Worm (Caenorhabditis elegans) whole organism, late embryonic: ENCODE measurements around the gene emc-1.
"Not testable (repeated sequence)": the region's sequence is repeated elsewhere in the genome, so short reads cannot be mapped to it uniquely, and the experiment has no call there.

ENCODE experiments used
- C38D4.7 ChIP-seq: fragments of 200-800 bp; sonication (Bioruptor generic); optimal IDR thresholded peaks from 2 replicates; lab custom pipeline; 2018; ENCODE audit warnings: mild to moderate bottlenecking, missing genetic modification characterization, moderate library complexity, missing compliant biosample characterization
- T23F11.4 ChIP-seq: fragments of 200-800 bp; sonication (Bioruptor generic); optimal IDR thresholded peaks from 2 replicates; lab custom pipeline; 2018; ENCODE audit warnings: mild to moderate bottlenecking, missing genetic modification characterization, missing compliant biosample characterization
- Y22D7AL.16 ChIP-seq: sonication (generic microtip); optimal IDR thresholded peaks from 2 replicates; lab custom pipeline; 2016; ENCODE audit warnings: missing genetic modification characterization, missing compliant biosample characterization
- ceh-2 ChIP-seq: sonication (generic microtip); optimal IDR thresholded peaks from 2 replicates; lab custom pipeline; 2016; ENCODE audit warnings: missing genotype, missing genetic modification characterization, missing compliant biosample characterization
- ceh-22 ChIP-seq: sonication (generic microtip); optimal IDR thresholded peaks from 2 replicates; lab custom pipeline; 2017; ENCODE audit warnings: missing biosample characterization, missing genetic modification characterization
- ceh-24 ChIP-seq: sonication (generic microtip); optimal IDR thresholded peaks from 2 replicates; lab custom pipeline; 2016; ENCODE audit warnings: mild to moderate bottlenecking, missing genetic modification characterization, missing compliant biosample characterization
- ceh-30 ChIP-seq: fragments of 150-350 bp; optimal IDR thresholded peaks from 2 replicates; lab custom pipeline; 2014; ENCODE audit warnings: missing biosample characterization, missing genetic modification characterization
- ceh-31 ChIP-seq: sonication (generic microtip); optimal IDR thresholded peaks from 2 replicates; lab custom pipeline; 2016; ENCODE audit warnings: missing genetic modification characterization, missing compliant biosample characterization
- ceh-34 ChIP-seq: sonication (generic microtip); optimal IDR thresholded peaks from 2 replicates; lab custom pipeline; 2016; ENCODE audit warnings: mild to moderate bottlenecking, missing genetic modification characterization, missing compliant biosample characterization
- ceh-45 ChIP-seq: fragments of 200-800 bp; sonication (Bioruptor generic); IDR thresholded peaks from 2 replicates; pipeline ENCODE4 v1.3.6; 2022; ENCODE audit warnings: missing genetic modification reagents, missing genetic modification characterization, missing compliant biosample characterization
- ceh-6 ChIP-seq: fragments of 200-800 bp; sonication (Bioruptor generic); optimal IDR thresholded peaks from 2 replicates; lab custom pipeline; 2018; ENCODE audit warnings: mild to moderate bottlenecking, missing genetic modification characterization, missing compliant biosample characterization
- ceh-9 ChIP-seq: sonication (generic microtip); optimal IDR thresholded peaks from 2 replicates; lab custom pipeline; 2016; ENCODE audit warnings: mild to moderate bottlenecking, missing genetic modification characterization, inconsistent platforms, missing compliant biosample characterization
- che-1 ChIP-seq: sonication (generic microtip); optimal IDR thresholded peaks from 2 replicates; lab custom pipeline; 2016; ENCODE audit warnings: mild to moderate bottlenecking, missing genetic modification characterization, missing compliant biosample characterization
- dve-1 ChIP-seq: sonication (generic microtip); optimal IDR thresholded peaks from 2 replicates; lab custom pipeline; 2017; ENCODE audit warnings: antibody characterized with exemption, mild to moderate bottlenecking, missing genetic modification characterization, missing compliant biosample characterization
- elt-2 ChIP-seq: sonication (generic microtip); optimal IDR thresholded peaks from 2 replicates; lab custom pipeline; 2016; ENCODE audit warnings: missing genetic modification reagents, missing genetic modification characterization, missing compliant biosample characterization
- fax-1 ChIP-seq: sonication (generic microtip); optimal IDR thresholded peaks from 2 replicates; lab custom pipeline; 2016; ENCODE audit warnings: missing genotype, missing genetic modification characterization, missing compliant biosample characterization
- hlh-30 ChIP-seq: sonication (generic microtip); optimal IDR thresholded peaks from 2 replicates; lab custom pipeline; 2017; ENCODE audit warnings: antibody characterized with exemption, missing genetic modification characterization, missing compliant biosample characterization; ENCODE audit not compliant: insufficient read depth
- lim-6 ChIP-seq: sonication (generic microtip); optimal IDR thresholded peaks from 2 replicates; lab custom pipeline; 2016; ENCODE audit warnings: missing genetic modification characterization, missing compliant biosample characterization
- mec-3 ChIP-seq: sonication (generic microtip); optimal IDR thresholded peaks from 2 replicates; lab custom pipeline; 2016; ENCODE audit warnings: borderline replicate concordance, missing genetic modification characterization, missing compliant biosample characterization
- nfya-1 ChIP-seq: sonication (generic microtip); optimal IDR thresholded peaks from 2 replicates; lab custom pipeline; 2017; ENCODE audit warnings: missing genetic modification characterization, mild to moderate bottlenecking, missing compliant biosample characterization, antibody characterized with exemption, moderate library complexity
- npax-4 ChIP-seq: sonication (generic microtip); optimal IDR thresholded peaks from 2 replicates; lab custom pipeline; 2016; ENCODE audit warnings: missing genetic modification characterization, missing compliant biosample characterization
- odd-2 ChIP-seq: sonication (generic microtip); optimal IDR thresholded peaks from 2 replicates; lab custom pipeline; 2017; ENCODE audit warnings: antibody characterized with exemption, mild to moderate bottlenecking, missing genetic modification characterization, missing compliant biosample characterization
- pag-3 ChIP-seq: sonication (generic microtip); optimal IDR thresholded peaks from 2 replicates; lab custom pipeline; 2016; ENCODE audit warnings: missing compliant biosample characterization, missing genetic modification characterization, borderline replicate concordance
- pax-1 ChIP-seq: fragments of 150-350 bp; optimal IDR thresholded peaks from 2 replicates; lab custom pipeline; 2014; ENCODE audit warnings: missing biosample characterization, missing genetic modification characterization
- pha-4 ChIP-seq: fragments of 150-350 bp; optimal IDR thresholded peaks from 2 replicates; lab custom pipeline; 2018; ENCODE audit warnings: missing biosample characterization, missing genetic modification reagents, missing genetic modification characterization
- pqm-1 ChIP-seq: sonication (generic microtip); optimal IDR thresholded peaks from 2 replicates; lab custom pipeline; 2016; ENCODE audit warnings: missing genetic modification characterization, missing compliant biosample characterization
- syd-9 ChIP-seq: sonication (generic microtip); optimal IDR thresholded peaks from 2 replicates; lab custom pipeline; 2016; ENCODE audit warnings: mild to moderate bottlenecking, missing genetic modification characterization, moderate library complexity, missing compliant biosample characterization
- ttx-3 ChIP-seq: sonication (generic microtip); optimal IDR thresholded peaks from 2 replicates; lab custom pipeline; 2016; ENCODE audit warnings: missing genetic modification reagents, missing genetic modification characterization, missing compliant biosample characterization
- unc-3 ChIP-seq, 2 experiments: fragments of 200-800 bp in 1 of 2; sonication (Bioruptor generic) in 1 of 2; sonication (generic microtip) in 1 of 2; conservative IDR thresholded peaks in 1 of 2; optimal IDR thresholded peaks in 1 of 2; 2 replicates each; pipeline versions ENCODE4 v1.3.6 to Lab custom; 2016 to 2022; ENCODE audit warnings: missing compliant biosample characterization in 2 of 2, missing genetic modification characterization in 2 of 2, missing genetic modification reagents in 1 of 2
- unc-42 ChIP-seq: sonication (generic microtip); optimal IDR thresholded peaks from 2 replicates; lab custom pipeline; 2016; ENCODE audit warnings: missing genotype, missing genetic modification characterization, missing compliant biosample characterization

emc-1 gene

DNA sequence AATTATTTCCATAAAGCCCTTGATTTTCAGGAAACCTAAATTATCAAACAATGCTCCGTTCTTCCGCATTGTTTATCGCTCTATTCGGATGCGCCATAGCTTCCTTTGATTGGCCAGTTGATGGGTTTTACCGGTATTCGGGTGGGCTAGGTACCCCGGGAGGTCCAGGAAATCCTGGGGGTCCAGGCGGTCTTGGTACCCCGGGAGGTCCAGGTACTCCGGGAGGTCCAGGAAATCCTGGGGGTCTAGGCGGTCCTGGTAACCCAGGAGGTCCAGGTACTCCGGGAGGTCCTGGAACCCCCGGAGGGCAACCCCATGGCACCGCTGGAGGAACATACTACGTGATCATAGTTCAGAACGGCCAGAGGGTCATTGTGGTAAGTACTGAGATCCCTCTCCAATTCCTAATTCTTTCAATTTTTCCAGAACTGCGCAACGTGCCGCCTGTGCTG is 29.6 kb downstream of the emc-1 start, which contains the start of gene H17B01.2:
Gene H17B01.2 (plus strand): TSS at position 51 of the 452 bp plus-strand sequence.
- TF ChIP-seq fax-1 (tag; lab: Kevin White, UChicago) (no peak), pha-4 (tag; lab: Kevin White, UChicago) (no peak), che-1 (no peak)

DNA sequence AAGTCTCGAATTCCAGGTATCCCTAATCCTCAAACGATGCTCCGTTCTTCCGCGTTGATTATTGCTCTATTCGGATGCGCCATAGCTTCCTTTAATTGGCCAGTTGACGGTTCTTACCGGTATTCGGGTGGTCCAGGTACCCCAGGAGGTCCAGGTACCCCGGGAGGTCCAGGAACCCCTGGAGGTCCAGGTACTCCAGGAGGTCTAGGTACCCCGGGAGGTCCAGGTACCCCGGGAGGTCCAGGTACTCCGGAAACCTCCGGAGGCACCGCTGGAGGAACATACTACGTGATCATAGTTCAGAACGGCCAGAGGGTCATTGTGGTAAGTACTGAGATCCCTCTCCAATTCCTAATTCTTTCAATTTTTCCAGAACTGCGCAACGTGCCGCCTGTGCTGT is 32.4 kb downstream of the emc-1 start, which contains the start of gene Y51H7C.1:
Gene Y51H7C.1 (plus strand): TSS at position 17 of the 400 bp plus-strand sequence.
- not testable (repeated sequence) for TF ChIP-seq ceh-31 (tag; lab: Kevin White, UChicago); Y22D7AL.16 (tag; lab: Kevin White, UChicago); ceh-6 (GFP tag; lab: Kevin White, UChicago)

DNA sequence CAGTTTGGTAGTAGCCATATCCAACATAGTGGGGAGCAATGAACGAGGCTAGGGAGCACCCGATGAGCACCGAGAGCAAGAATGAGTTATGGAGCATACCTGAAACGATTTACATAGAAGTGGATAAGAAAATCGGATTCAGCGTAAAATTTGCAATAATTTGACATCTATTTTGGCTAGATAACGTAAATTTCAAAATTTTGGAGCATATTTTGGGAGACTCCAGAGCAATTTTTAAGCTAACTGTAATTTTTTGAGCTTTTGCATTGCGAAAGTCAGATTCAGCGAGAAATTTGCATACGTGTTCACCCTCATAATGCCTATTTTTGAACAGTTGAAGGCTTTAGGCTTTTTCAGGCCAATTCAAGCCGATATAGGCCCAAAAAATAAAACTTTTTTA is 33.7 kb downstream of the emc-1 start, which contains the start of gene Y51H7C.13:
Gene Y51H7C.13 (minus strand): TSS at position 101 of the 400 bp plus-strand sequence.
- no peak for TF ChIP-seq pag-3
- TF ChIP-seq unc-42 (tag; lab: Kevin White, UChicago), result no peak
- no peak for TF ChIP-seq ceh-22 (tag; lab: Kevin White, UChicago)
- TF ChIP-seq ceh-30 (tag; lab: Kevin White, UChicago), result no peak
- no peak for TF ChIP-seq elt-2 (tag; lab: Kevin White, UChicago)
- no peak for TF ChIP-seq hlh-30 (tag; lab: Kevin White, UChicago)

DNA sequence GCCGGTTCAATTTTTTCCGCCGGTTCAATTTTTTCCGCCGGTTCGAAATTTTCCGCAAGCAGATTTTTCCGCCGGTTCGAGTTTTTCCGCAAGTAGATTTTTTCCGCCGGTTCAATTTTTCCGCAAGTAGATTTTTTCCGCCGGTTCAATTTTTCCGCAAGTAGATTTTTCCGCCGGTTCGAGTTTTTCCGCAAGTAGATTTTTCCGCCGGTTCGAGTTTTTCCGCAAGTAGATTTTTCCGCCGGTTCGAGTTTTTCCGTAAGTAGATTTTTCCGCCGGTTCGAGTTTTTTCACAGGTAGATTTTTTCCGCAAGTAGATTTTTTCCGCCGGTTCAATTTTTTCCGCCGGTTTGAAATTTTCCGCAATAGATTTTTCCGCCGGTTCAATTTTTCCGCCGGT is 45.8 kb downstream of the emc-1 start:
- peak; percentile 54; the same call in 1 of the 2 replicates for TF ChIP-seq ceh-45
- TF ChIP-seq, all 69 proteins: peak for 1; not testable (repeated sequence) for 68

DNA sequence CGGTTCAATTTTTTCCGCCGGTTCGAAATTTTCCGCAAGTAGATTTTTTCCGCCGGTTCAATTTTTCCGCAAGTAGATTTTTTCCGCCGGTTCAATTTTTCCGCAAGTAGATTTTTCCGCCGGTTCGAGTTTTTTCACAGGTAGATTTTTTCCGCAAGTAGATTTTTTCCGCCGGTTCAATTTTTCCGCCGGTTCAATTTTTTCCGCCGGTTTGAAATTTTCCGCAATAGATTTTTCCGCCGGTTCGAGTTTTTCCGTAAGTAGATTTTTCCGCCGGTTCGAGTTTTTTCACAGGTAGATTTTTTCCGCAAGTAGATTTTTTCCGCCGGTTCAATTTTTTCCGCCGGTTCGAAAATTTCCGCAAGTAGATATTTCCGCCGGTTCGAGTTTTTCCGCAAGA is 48.2 kb downstream of the emc-1 start:
- TF ChIP-seq unc-3 (GFP tag; conservative IDR thresholded peaks at IDR 0.05; lab: Robert Waterston, UW), result peak; percentile 60
- not testable (repeated sequence) for TF ChIP-seq unc-3 (tag; optimal IDR thresholded peaks at IDR 0.05; lab: Kevin White, UChicago)

DNA sequence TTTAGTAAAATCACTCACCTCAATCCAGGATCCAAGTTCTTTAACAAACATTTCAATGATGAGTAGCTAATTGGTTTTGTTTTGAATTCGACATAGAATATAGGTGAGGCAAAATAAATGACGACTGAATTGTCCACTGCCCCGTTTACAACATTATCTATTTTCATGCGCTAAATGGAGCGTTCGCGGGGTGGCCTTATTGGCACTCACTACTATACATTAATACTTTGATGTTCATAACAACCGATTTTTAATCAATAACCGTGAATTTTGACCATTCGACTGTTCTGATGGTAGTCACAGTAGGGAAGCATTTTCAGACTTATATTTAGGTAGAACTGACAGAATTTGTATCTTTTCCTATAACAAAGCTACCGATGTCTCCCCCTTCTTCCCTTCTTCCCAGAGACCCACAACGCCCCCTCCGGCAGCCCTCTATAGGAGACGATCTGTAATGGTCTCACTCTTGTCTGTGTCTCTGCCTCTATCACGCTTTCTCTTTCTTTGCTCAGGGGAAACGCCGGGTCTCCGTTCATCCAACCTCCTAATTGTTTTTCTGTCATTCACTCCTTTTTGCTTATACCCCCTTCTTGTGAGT is 53.3 kb downstream of the emc-1 start, which contains the start of gene Y51H7C.12:
Gene Y51H7C.12 (minus strand): TSS at position 51 of the 598 bp plus-strand sequence.
- TF ChIP-seq lim-6 (tag; lab: Kevin White, UChicago); ceh-2 (tag; lab: Kevin White, UChicago); che-1: not testable (repeated sequence)

DNA sequence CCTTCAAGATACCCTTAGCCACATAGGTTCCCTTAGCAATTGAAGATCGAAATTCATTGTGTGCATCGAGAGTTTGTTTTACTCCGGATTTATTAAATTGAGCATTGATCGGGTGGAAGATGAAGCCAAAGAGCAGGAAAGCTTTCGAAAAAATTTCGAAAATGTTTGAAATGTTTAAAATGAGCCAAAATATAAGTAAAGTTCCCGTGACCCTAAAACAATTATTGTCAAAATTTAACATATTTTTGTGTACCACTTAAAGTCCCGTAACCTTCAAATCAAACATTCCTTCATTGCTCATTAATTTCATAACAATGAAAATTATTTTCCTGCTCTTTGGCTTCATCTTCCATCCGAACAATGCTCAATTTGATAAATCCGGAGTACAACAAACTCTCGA is 55.2 kb downstream of the emc-1 start, which contains the start of gene scl-17:
Gene scl-17 (plus strand): TSS at position 301 of the 400 bp plus-strand sequence.
- TF ChIP-seq pax-1 (tag; lab: Kevin White, UChicago), result no peak
- no peak for TF ChIP-seq unc-3 (GFP tag; conservative IDR thresholded peaks at IDR 0.05; lab: Robert Waterston, UW)
- no peak for TF ChIP-seq unc-3 (tag; optimal IDR thresholded peaks at IDR 0.05; lab: Kevin White, UChicago)
- no peak for TF ChIP-seq nfya-1 (tag; lab: Kevin White, UChicago)
- TF ChIP-seq pqm-1 (tag; lab: Kevin White, UChicago), result no peak
- no peak for TF ChIP-seq ceh-34 (tag; lab: Kevin White, UChicago)
- TF ChIP-seq mec-3, result no peak
- TF ChIP-seq syd-9 (tag; lab: Kevin White, UChicago), result no peak
- TF ChIP-seq ceh-24, result no peak
- TF ChIP-seq ceh-30 (tag; lab: Kevin White, UChicago), result no peak
- no peak for TF ChIP-seq T23F11.4
- TF ChIP-seq npax-4 (tag; lab: Kevin White, UChicago), result no peak
- no peak for TF ChIP-seq C38D4.7 (GFP tag; lab: Kevin White, UChicago)
- no peak for TF ChIP-seq odd-2
- TF ChIP-seq ttx-3, result no peak
- TF ChIP-seq ceh-9, result no peak
- no peak for TF ChIP-seq dve-1 (tag; lab: Kevin White, UChicago)
- TF ChIP-seq, all 69 proteins: peak for 0
